Fruit fly (Drosophila melanogaster): ENCODE results near the gene Coprox.
A peak's percentile ranks its signal among the peaks of the same experiment; 100 is the strongest.

Coprox gene

DNA sequence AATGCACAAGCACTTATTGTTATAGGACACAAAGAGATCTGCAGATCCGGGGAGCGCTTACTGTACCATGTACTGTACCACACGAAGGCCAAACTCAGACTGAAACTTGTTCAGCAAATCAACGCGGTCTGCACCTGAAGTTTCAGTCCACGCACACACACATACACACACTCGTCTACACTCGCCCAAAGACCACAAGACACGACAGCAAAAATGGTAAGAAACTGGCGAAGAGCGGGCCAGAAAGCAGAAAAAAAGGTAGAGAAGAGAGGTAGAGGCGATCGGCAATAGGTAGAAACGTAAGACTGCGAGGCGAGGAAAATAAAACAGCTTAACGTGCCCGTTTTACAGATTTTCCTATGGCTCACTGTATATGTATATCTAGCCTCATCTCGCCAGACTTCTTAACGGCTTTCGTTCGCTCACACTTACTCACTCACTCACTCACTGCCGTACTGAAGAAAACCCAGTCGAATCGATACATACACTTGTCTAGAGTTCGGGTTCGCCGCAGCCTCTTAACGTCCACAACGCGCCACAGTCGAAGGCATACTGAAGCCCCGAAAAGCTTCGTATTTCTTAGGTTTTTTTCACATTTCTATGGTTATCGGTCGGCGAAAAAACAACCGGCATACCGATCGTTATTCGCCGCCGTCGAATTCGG lies 45.7 kb downstream of the Coprox start, which contains the start of gene uif:
Gene uif (minus strand): TSS at position 553 of the 664 bp plus-strand sequence.
- TF ChIP-seq CG2202 (tag; optimal IDR thresholded peaks at IDR 0.05) = no peak
- no peak for TF ChIP-seq maf-S (GFP tag; optimal IDR thresholded peaks at IDR 0.05)
- 0 out of 4 replicates have a peak, but pooled peaks have one; percentile 29 for TF ChIP-seq Dll (GFP tag; IDR thresholded peaks at IDR 0.05; ENCODE audit: partially characterized antibody)
- TF ChIP-seq CG30020 (tag; optimal IDR thresholded peaks at IDR 0.05) = no peak
- no peak for TF ChIP-seq Aef1 (GFP tag; IDR thresholded peaks at IDR 0.05)
- TF ChIP-seq CG34224 (GFP tag; IDR thresholded peaks at IDR 0.05; ENCODE audit: partially characterized antibody) = peak; percentile 37; the same call in 1 of the 3 replicates
- TF ChIP-seq dmrt11E (tag; optimal IDR thresholded peaks at IDR 0.05) = no peak
- TF ChIP-seq kni (GFP tag; optimal IDR thresholded peaks at IDR 0.05) = peak; percentile 95
- no peak for TF ChIP-seq prd (optimal IDR thresholded peaks at IDR 0.05)
- TF ChIP-seq prd (GFP tag; IDR thresholded peaks at IDR 0.05) = 0 out of 3 replicates have a peak, but pooled peaks have one; percentile 9
- TF ChIP-seq Trl (optimal IDR thresholded peaks at IDR 0.05) = peak in 1 of 2 experiments; percentile 46
- TF ChIP-seq Trl (GFP tag; optimal IDR thresholded peaks at IDR 0.05) = no peak
- TF ChIP-seq sd (tag; optimal IDR thresholded peaks at IDR 0.05) = peak; percentile 73
- TF ChIP-seq klu (GFP tag; IDR thresholded peaks at IDR 0.05) = no peak; the same call in 1 of the 2 replicates
- peak; percentile 79 for TF ChIP-seq sqz (GFP tag; optimal IDR thresholded peaks at IDR 0.05)
- TF ChIP-seq Asciz (GFP tag; optimal IDR thresholded peaks at IDR 0.05) = no peak
- TF ChIP-seq CG32772 (GFP tag; IDR thresholded peaks at IDR 0.05) = peak; percentile 32; the same call in 1 of the 2 replicates
- TF ChIP-seq CG7839 (tag; optimal IDR thresholded peaks at IDR 0.05) = no peak
- peak; percentile 26; the same call in 1 of the 2 replicates for TF ChIP-seq Bgb (GFP tag; IDR thresholded peaks at IDR 0.05; ENCODE audit: partially characterized antibody)
- TF ChIP-seq CG12769 (tag; optimal IDR thresholded peaks at IDR 0.05) = peak; percentile 91
- TF ChIP-seq Deaf1 (tag; optimal IDR thresholded peaks at IDR 0.05) = peak; percentile 94
- 0 out of 2 replicates have a peak, but pooled peaks have one; percentile 24 for TF ChIP-seq nerfin-2 (GFP tag; IDR thresholded peaks at IDR 0.05; ENCODE audit: partially characterized antibody)
- no peak for TF ChIP-seq CG18476 (GFP tag; optimal IDR thresholded peaks at IDR 0.05)
- no peak for TF ChIP-seq CG33213 (GFP tag; optimal IDR thresholded peaks at IDR 0.05)
- TF ChIP-seq Blimp-1 (GFP tag; optimal IDR thresholded peaks at IDR 0.05) = peak; percentile 26
- TF ChIP-seq z (GFP tag; IDR thresholded peaks at IDR 0.05) = 0 out of 3 replicates have a peak, but pooled peaks have one; percentile 16
- TF ChIP-seq Elba2 (GFP tag; optimal IDR thresholded peaks at IDR 0.05) = peak; percentile 49
- 0 out of 2 replicates have a peak, but pooled peaks have one; percentile 37 for TF ChIP-seq vvl (GFP tag; IDR thresholded peaks at IDR 0.05)
- peak; percentile 55; the same call in 1 of the 4 replicates for TF ChIP-seq chinmo (GFP tag; IDR thresholded peaks at IDR 0.05; ENCODE audit: partially characterized antibody)
- peak; percentile 20; the same call in 1 of the 2 replicates for TF ChIP-seq Drgx (GFP tag; IDR thresholded peaks at IDR 0.05)
- no peak for TF ChIP-seq insv (GFP tag; optimal IDR thresholded peaks at IDR 0.05)
- TF ChIP-seq psq (GFP tag; optimal IDR thresholded peaks at IDR 0.05) = peak; percentile 28
- peak; percentile 77 for TF ChIP-seq Jarid2 (GFP tag; optimal IDR thresholded peaks at IDR 0.05)
- peak; percentile 57 for TF ChIP-seq CG10543 (GFP tag; optimal IDR thresholded peaks at IDR 0.05)
- TF ChIP-seq pros (GFP tag; optimal IDR thresholded peaks at IDR 0.05) = peak; percentile 95
- peak; percentile 45; the same call in 1 of the 2 replicates for TF ChIP-seq onecut (GFP tag; IDR thresholded peaks at IDR 0.05)
- peak; percentile 77 for TF ChIP-seq D (optimal IDR thresholded peaks at IDR 0.05)
- no peak for TF ChIP-seq D (GFP tag; optimal IDR thresholded peaks at IDR 0.05)
- TF ChIP-seq chm (GFP tag; IDR thresholded peaks at IDR 0.05) = peak; percentile 48; the same call in 1 of the 2 replicates
- peak; percentile 4 for TF ChIP-seq sens (GFP tag)
- TF ChIP-seq CG2199 (GFP tag; IDR thresholded peaks at IDR 0.05) = 0 out of 3 replicates have a peak, but pooled peaks have one; percentile 6
- TF ChIP-seq zen2 (GFP tag; IDR thresholded peaks at IDR 0.05; ENCODE audit: partially characterized antibody) = 0 out of 3 replicates have a peak, but pooled peaks have one; percentile 12
- no peak for TF ChIP-seq pfk (GFP tag; optimal IDR thresholded peaks at IDR 0.05)
- no peak for TF ChIP-seq Mes4 (GFP tag; optimal IDR thresholded peaks at IDR 0.05)
- peak; percentile 60 for TF ChIP-seq Med (GFP tag)
- peak; percentile 38; the same call in 1 of the 2 replicates for TF ChIP-seq CG32767 (GFP tag; IDR thresholded peaks at IDR 0.05)
- TF ChIP-seq TFAM (GFP tag; optimal IDR thresholded peaks at IDR 0.05) = no peak
- TF ChIP-seq hbn (GFP tag; IDR thresholded peaks at IDR 0.05; ENCODE audit: partially characterized antibody) = 0 out of 2 replicates have a peak, but pooled peaks have one; percentile 21
